Fruit fly (Drosophila melanogaster) whole organism, embryonic: Measurements from ENCODE around the gene CG43867.

Source experiments
- ATbp ChIP-seq: fragments of 200-800 bp; sonication (Bioruptor generic); optimal IDR thresholded peaks from 2 replicates; lab custom pipeline; 2017; ENCODE audit warnings: missing biosample characterization, mild to moderate bottlenecking, missing genetic modification characterization, missing genetic modification reagents
- BtbVII ChIP-seq: fragments of 200-800 bp; sonication (Bioruptor generic); optimal IDR thresholded peaks from 3 replicates; lab custom pipeline; 2017; ENCODE audit warnings: missing biosample characterization, mild to moderate bottlenecking, missing genetic modification characterization
- CG10959 ChIP-seq: fragments of 200-800 bp; sonication (Bioruptor generic); IDR thresholded peaks from 2 replicates; pipeline ENCODE4 v1.3.6; 2022; ENCODE audit warnings: missing biosample characterization, missing genetic modification characterization
- CG11456 ChIP-seq: fragments of 200-800 bp; sonication (Bioruptor generic); IDR thresholded peaks from 3 replicates; pipeline ENCODE4 v1.3.6; 2022; ENCODE audit warnings: missing biosample characterization, missing genetic modification characterization
- CG12155 ChIP-seq: fragments of 200-800 bp; sonication (Bioruptor generic); optimal IDR thresholded peaks from 3 replicates; lab custom pipeline; 2016; ENCODE audit warnings: missing biosample characterization, missing genetic modification characterization
- CG16813 ChIP-seq: fragments of 200-800 bp; sonication (Bioruptor generic); IDR thresholded peaks from 3 replicates; pipeline ENCODE4 v1.3.6; 2022; ENCODE audit warnings: missing biosample characterization, missing genetic modification characterization; ENCODE audit not compliant: partially characterized antibody
- CG17385 ChIP-seq: fragments of 200-800 bp; sonication (Bioruptor generic); optimal IDR thresholded peaks from 3 replicates; lab custom pipeline; 2018; ENCODE audit warnings: missing biosample characterization, mild to moderate bottlenecking, missing genetic modification characterization
- CG2678 ChIP-seq: fragments of 200-800 bp; sonication (Bioruptor generic); optimal IDR thresholded peaks from 3 replicates; lab custom pipeline; 2019; ENCODE audit warnings: missing biosample characterization, mild to moderate bottlenecking, missing genetic modification characterization, moderate library complexity
- CG2712 ChIP-seq: fragments of 200-800 bp; optimal IDR thresholded peaks from 3 replicates; lab custom pipeline; 2019; ENCODE audit warnings: missing biosample characterization, mild to moderate bottlenecking, missing genetic modification characterization, moderate library complexity
- CG30403 ChIP-seq: fragments of 200-800 bp; sonication (Bioruptor generic); optimal IDR thresholded peaks from 3 replicates; lab custom pipeline; 2016; ENCODE audit warnings: missing biosample characterization, missing genetic modification characterization
- CG3847 ChIP-seq: fragments of 200-800 bp; sonication (Bioruptor generic); IDR thresholded peaks from 2 replicates; pipeline ENCODE4 v1.3.6; 2022; ENCODE audit warnings: missing biosample characterization, missing genetic modification characterization
- CG4328 ChIP-seq: fragments of 200-800 bp; sonication (Bioruptor generic); optimal IDR thresholded peaks from 3 replicates; lab custom pipeline; 2017; ENCODE audit warnings: missing biosample characterization, missing genetic modification reagents, missing genetic modification characterization
- CG43689 ChIP-seq: fragments of 200-800 bp; sonication (Bioruptor generic); IDR thresholded peaks from 2 replicates; pipeline ENCODE4 v1.3.6; 2022; ENCODE audit warnings: missing biosample characterization, missing genetic modification characterization
- CG4820 ChIP-seq: fragments of 200-800 bp; sonication (Bioruptor generic); optimal IDR thresholded peaks from 3 replicates; lab custom pipeline; 2016; ENCODE audit warnings: missing biosample characterization, missing genetic modification characterization
- CG6791 ChIP-seq: fragments of 200-800 bp; sonication (Bioruptor generic); IDR thresholded peaks from 3 replicates; pipeline ENCODE4 v1.3.6; 2022; ENCODE audit warnings: missing biosample characterization, missing genetic modification characterization; ENCODE audit not compliant: partially characterized antibody
- CG7928 ChIP-seq: fragments of 200-800 bp; sonication (Bioruptor generic); optimal IDR thresholded peaks from 2 replicates; lab custom pipeline; 2017; ENCODE audit warnings: missing biosample characterization, mild to moderate bottlenecking, missing genetic modification characterization
- CG7963 ChIP-seq: fragments of 200-800 bp; sonication (Bioruptor generic); IDR thresholded peaks from 3 replicates; pipeline ENCODE4 v1.3.6; 2022; ENCODE audit warnings: missing biosample characterization, missing genetic modification characterization; ENCODE audit not compliant: partially characterized antibody
- CG8944 ChIP-seq: fragments of 200-800 bp; sonication (Bioruptor generic); optimal IDR thresholded peaks from 3 replicates; lab custom pipeline; 2016; ENCODE audit warnings: missing biosample characterization, missing genetic modification characterization
- Dfd ChIP-seq, 2 experiments: fragments of >200 bp; optimal IDR thresholded peaks; 2 replicates each; lab custom pipeline; 2017; ENCODE audit warnings: missing biosample characterization in 2 of 2, missing genetic modification characterization in 2 of 2
- Drgx ChIP-seq: fragments of 200-800 bp; sonication (Bioruptor generic); IDR thresholded peaks from 2 replicates; pipeline ENCODE4 v1.3.6; 2022; ENCODE audit warnings: missing biosample characterization, missing genetic modification characterization
- Mes4 ChIP-seq: fragments of 200-800 bp; sonication (Bioruptor generic); optimal IDR thresholded peaks from 2 replicates; lab custom pipeline; 2016; ENCODE audit warnings: missing biosample characterization, missing genetic modification characterization
- Optix ChIP-seq: fragments of 200-800 bp; sonication (Bioruptor generic); IDR thresholded peaks from 3 replicates; pipeline ENCODE4 v1.3.6; 2022; ENCODE audit warnings: missing biosample characterization, missing genetic modification characterization
- PHDP ChIP-seq: fragments of 200-800 bp; sonication (Bioruptor generic); optimal IDR thresholded peaks from 3 replicates; lab custom pipeline; 2018; ENCODE audit warnings: missing biosample characterization, mild to moderate bottlenecking, missing genetic modification characterization, moderate library complexity
- Rfx ChIP-seq: fragments of 200-800 bp; sonication (Bioruptor generic); IDR thresholded peaks from 2 replicates; pipeline ENCODE4 v1.3.6; 2022; ENCODE audit warnings: missing biosample characterization, missing genetic modification characterization
- Side ChIP-seq: fragments of 200-800 bp; sonication (Bioruptor generic); optimal IDR thresholded peaks from 2 replicates; lab custom pipeline; 2016; ENCODE audit warnings: missing biosample characterization, missing genetic modification characterization
- Xbp1 ChIP-seq: fragments of 200-800 bp; sonication (Bioruptor generic); optimal IDR thresholded peaks from 3 replicates; lab custom pipeline; 2016; ENCODE audit warnings: missing biosample characterization, mild to moderate bottlenecking, missing genetic modification characterization
- abd-A ChIP-seq: fragments of 200-800 bp; sonication (Bioruptor generic); optimal IDR thresholded peaks from 3 replicates; lab custom pipeline; 2019; ENCODE audit warnings: missing biosample characterization, mild to moderate bottlenecking, missing genetic modification characterization, moderate library complexity
- br ChIP-seq: fragments of >200 bp; optimal IDR thresholded peaks from 2 replicates; lab custom pipeline; 2017
- bsh ChIP-seq, 2 experiments: fragments of 200-800 bp; sonication (Bioruptor generic); optimal IDR thresholded peaks; 2 replicates each; lab custom pipeline; 2017 to 2018; ENCODE audit warnings: mild to moderate bottlenecking in 2 of 2, missing biosample characterization in 2 of 2, missing genetic modification characterization in 2 of 2, moderate library complexity in 1 of 2
- btn ChIP-seq: fragments of 200-800 bp; sonication (Bioruptor generic); optimal IDR thresholded peaks from 2 replicates; lab custom pipeline; 2016; ENCODE audit warnings: missing biosample characterization, missing genetic modification characterization
- cg ChIP-seq: fragments of 200-800 bp; sonication (Bioruptor generic); optimal IDR thresholded peaks from 3 replicates; lab custom pipeline; 2019; ENCODE audit warnings: missing biosample characterization, mild to moderate bottlenecking, missing genetic modification characterization, moderate library complexity
- da ChIP-seq: fragments of 200-800 bp; sonication (Bioruptor generic); optimal IDR thresholded peaks from 2 replicates; lab custom pipeline; 2016; ENCODE audit warnings: missing biosample characterization, missing genetic modification characterization
- danr ChIP-seq: fragments of 200-800 bp; sonication (Bioruptor generic); IDR thresholded peaks from 2 replicates; pipeline ENCODE4 v1.3.6; 2022; ENCODE audit warnings: missing biosample characterization, missing genetic modification characterization
- disco-r ChIP-seq: fragments of 200-800 bp; sonication (Bioruptor generic); optimal IDR thresholded peaks from 2 replicates; lab custom pipeline; 2016; ENCODE audit warnings: missing biosample characterization, missing genetic modification characterization
- dm ChIP-seq: fragments of 200-800 bp; sonication (Bioruptor generic); optimal IDR thresholded peaks from 3 replicates; lab custom pipeline; 2016; ENCODE audit warnings: missing biosample characterization, missing genetic modification characterization
- grau ChIP-seq: fragments of 200-800 bp; optimal IDR thresholded peaks from 3 replicates; lab custom pipeline; 2019; ENCODE audit warnings: missing biosample characterization, mild to moderate bottlenecking, missing genetic modification characterization, moderate library complexity
- hth ChIP-seq: fragments of >200 bp; optimal IDR thresholded peaks from 2 replicates; lab custom pipeline; 2017; ENCODE audit warnings: inconsistent platforms
- kah ChIP-seq: fragments of 200-800 bp; sonication (Bioruptor generic); optimal IDR thresholded peaks from 2 replicates; lab custom pipeline; 2018; ENCODE audit warnings: missing biosample characterization, mild to moderate bottlenecking, missing genetic modification characterization
- kni ChIP-seq: fragments of 200-800 bp; sonication (Bioruptor generic); optimal IDR thresholded peaks from 3 replicates; lab custom pipeline; 2017; ENCODE audit warnings: mild to moderate bottlenecking, missing biosample characterization, missing genetic modification reagents, missing genetic modification characterization
- mam ChIP-seq: fragments of 200-800 bp; sonication (Bioruptor generic); optimal IDR thresholded peaks from 3 replicates; lab custom pipeline; 2016; ENCODE audit warnings: missing biosample characterization, missing genetic modification characterization
- nom ChIP-seq: fragments of 200-800 bp; sonication (Bioruptor generic); optimal IDR thresholded peaks from 2 replicates; lab custom pipeline; 2017; ENCODE audit warnings: missing biosample characterization, missing genetic modification characterization, mild to moderate bottlenecking, moderate library complexity, missing genetic modification reagents
- pzg ChIP-seq: fragments of 200-800 bp; sonication (Bioruptor generic); optimal IDR thresholded peaks from 3 replicates; lab custom pipeline; 2018; ENCODE audit warnings: missing biosample characterization, mild to moderate bottlenecking, missing genetic modification characterization, moderate library complexity
- rib ChIP-seq: fragments of 200-800 bp; sonication (Bioruptor generic); IDR thresholded peaks from 2 replicates; pipeline ENCODE4 v1.3.6; 2022; ENCODE audit warnings: missing biosample characterization, missing genetic modification characterization
- run ChIP-seq: fragments of 200-800 bp; sonication (Bioruptor generic); optimal IDR thresholded peaks from 3 replicates; lab custom pipeline; 2018; ENCODE audit warnings: missing biosample characterization, mild to moderate bottlenecking, missing genetic modification characterization
- schlank ChIP-seq: fragments of 200-800 bp; sonication (Bioruptor generic); optimal IDR thresholded peaks from 2 replicates; lab custom pipeline; 2018; ENCODE audit warnings: missing biosample characterization, mild to moderate bottlenecking, missing genetic modification characterization
- scrt ChIP-seq: fragments of 200-800 bp; sonication (Bioruptor generic); optimal IDR thresholded peaks from 2 replicates; lab custom pipeline; 2018; ENCODE audit warnings: missing biosample characterization, mild to moderate bottlenecking, missing genetic modification characterization, moderate library complexity
- shn ChIP-seq: fragments of 200-800 bp; sonication (Bioruptor generic); optimal IDR thresholded peaks from 3 replicates; lab custom pipeline; 2016; ENCODE audit warnings: missing biosample characterization, missing genetic modification characterization
- tup ChIP-seq: fragments of 200-800 bp; sonication (Bioruptor generic); optimal IDR thresholded peaks from 2 replicates; lab custom pipeline; 2016; ENCODE audit warnings: missing biosample characterization, mild to moderate bottlenecking, missing genetic modification characterization, moderate library complexity
- vvl ChIP-seq: fragments of 200-800 bp; sonication (Bioruptor generic); IDR thresholded peaks from 2 replicates; pipeline ENCODE4 v1.3.6; 2022; ENCODE audit warnings: missing biosample characterization, missing genetic modification characterization
- yki ChIP-seq: fragments of >200 bp; optimal IDR thresholded peaks from 3 replicates; lab custom pipeline; 2018

CG43867 gene

dm6 chrX:771431-772064 is 156.2 kb downstream of the CG43867 start (continued):
- TF ChIP-seq danr (no peak), dm (GFP tag; lab: Kevin White, UChicago) (no peak), bsh (GFP tag; optimal IDR thresholded peaks at IDR 0.05; lab: Kevin White, UChicago) (peak in 1 of 2 experiments; percentile 68), CG2712 (tag; lab: Kevin White, UChicago) (peak; percentile 52), CG8944 (GFP tag; lab: Kevin White, UChicago) (peak; percentile 21), CG30403 (GFP tag; lab: Kevin White, UChicago) (peak; percentile 31)

- TF ChIP-seq vvl (GFP tag; lab: Robert Waterston, UW): peak; percentile 40
- TF ChIP-seq CG4820 (GFP tag; lab: Kevin White, UChicago): no peak
- TF ChIP-seq CG16813 (GFP tag; lab: Robert Waterston, UW): peak; percentile 85
- TF ChIP-seq Optix (GFP tag; lab: Robert Waterston, UW): no peak
- TF ChIP-seq Mes4 (GFP tag; lab: Kevin White, UChicago): no peak
- no peak for TF ChIP-seq shn (GFP tag; lab: Kevin White, UChicago)
- TF ChIP-seq Side (GFP tag; lab: Kevin White, UChicago): no peak
- no peak for TF ChIP-seq PHDP (tag; lab: Kevin White, UChicago)
- TF ChIP-seq br: no peak
- TF ChIP-seq BtbVII (GFP tag; lab: Kevin White, UChicago): no peak
- TF ChIP-seq run (tag; lab: Kevin White, UChicago): no peak
- TF ChIP-seq CG12155 (GFP tag; lab: Kevin White, UChicago): no peak
- TF ChIP-seq CG4328 (GFP tag; lab: Kevin White, UChicago): peak; percentile 14
- no peak for TF ChIP-seq rib
- TF ChIP-seq hth (lab: Kevin White, UChicago): no peak
- TF ChIP-seq CG3847 (GFP tag; lab: Robert Waterston, UW): no peak
- peak; percentile 13 for TF ChIP-seq CG2678 (tag; lab: Kevin White, UChicago)
- TF ChIP-seq ATbp (GFP tag; lab: Kevin White, UChicago): no peak
- TF ChIP-seq da: no peak
- peak; percentile 68 for TF ChIP-seq kah (GFP tag; lab: Kevin White, UChicago)
- TF ChIP-seq pzg (GFP tag; lab: Kevin White, UChicago): peak; percentile 62
- TF ChIP-seq Dfd (GFP tag; optimal IDR thresholded peaks at IDR 0.05; lab: Kevin White, UChicago): no peak
- no peak for TF ChIP-seq scrt (GFP tag; lab: Kevin White, UChicago)
- TF ChIP-seq nom: peak; percentile 73
- no peak for TF ChIP-seq btn (GFP tag; lab: Kevin White, UChicago)
- no peak for TF ChIP-seq CG43689
- no peak for TF ChIP-seq CG7928 (GFP tag; lab: Kevin White, UChicago)
- no peak for TF ChIP-seq schlank (tag; lab: Kevin White, UChicago)
- no peak for TF ChIP-seq tup (GFP tag; lab: Kevin White, UChicago)
- peak; percentile 82 for TF ChIP-seq CG7963 (GFP tag; lab: Robert Waterston, UW)
- peak; percentile 16; the same call in 1 of the 2 replicates for TF ChIP-seq Rfx (GFP tag; lab: Robert Waterston, UW)
- no peak for TF ChIP-seq yki (lab: Kevin White, UChicago)
- no peak for TF ChIP-seq CG11456 (GFP tag; lab: Robert Waterston, UW)
- TF ChIP-seq disco-r (GFP tag; lab: Kevin White, UChicago): no peak
- peak; percentile 36 for TF ChIP-seq kni (GFP tag; lab: Kevin White, UChicago)
- no peak for TF ChIP-seq mam (GFP tag; lab: Kevin White, UChicago)
- TF ChIP-seq cg: no peak
- TF ChIP-seq Drgx (GFP tag; lab: Robert Waterston, UW): peak; percentile 54
- peak; percentile 93 for TF ChIP-seq CG6791 (GFP tag; lab: Robert Waterston, UW)
- peak; percentile 22 for TF ChIP-seq grau (tag; lab: Kevin White, UChicago)
- TF ChIP-seq Xbp1: no peak
- TF ChIP-seq abd-A (tag; lab: Kevin White, UChicago): no peak
- TF ChIP-seq CG17385 (GFP tag; lab: Kevin White, UChicago): no peak
- no peak for TF ChIP-seq CG10959 (GFP tag; lab: Robert Waterston, UW)
Observed at dm6 chrX:769639-770124, 158.1 kb downstream of the CG43867 start, which contains the start of gene fz3. Gene fz3, plus strand, starts transcription at chrX:769945.
